Worm (Caenorhabditis elegans) whole organism, L2 larva: ENCODE measurements around the gene immp-1.
"Not testable (repeated sequence)": the region's sequence is repeated elsewhere in the genome, so short reads cannot be mapped to it uniquely, and the experiment has no call there.

Experiments used
- C34F6.9 ChIP-seq: fragments of 150-350 bp; optimal IDR thresholded peaks from 2 replicates; lab custom pipeline; 2014; ENCODE audit warnings: missing biosample characterization, missing genetic modification characterization
- ZK546.5 ChIP-seq: sonication (generic microtip); optimal IDR thresholded peaks from 2 replicates; lab custom pipeline; 2017; ENCODE audit warnings: missing biosample characterization, missing genetic modification characterization
- ama-1 ChIP-seq: fragments of 150-350 bp; optimal IDR thresholded peaks from 2 replicates; lab custom pipeline; 2018; ENCODE audit warnings: inconsistent platforms
- lin-39 ChIP-seq: fragments of 150-350 bp; optimal IDR thresholded peaks from 2 replicates; lab custom pipeline; 2014; ENCODE audit warnings: missing biosample characterization, missing genetic modification reagents, missing genetic modification characterization
- lsy-2 ChIP-seq, 2 experiments: fragments of 150-350 bp in 1 of 2; sonication (generic microtip) in 1 of 2; optimal IDR thresholded peaks; 2 replicates each; lab custom pipeline; 2014 to 2017; ENCODE audit warnings: missing biosample characterization in 2 of 2, missing genetic modification characterization in 2 of 2
- mdl-1 ChIP-seq, 2 experiments: fragments of 150-350 bp in 1 of 2; sonication (generic microtip) in 1 of 2; optimal IDR thresholded peaks; 2 replicates each; lab custom pipeline; 2017; ENCODE audit warnings: missing biosample characterization in 2 of 2, missing genetic modification characterization in 2 of 2
- nhr-12 ChIP-seq: fragments of 150-350 bp; optimal IDR thresholded peaks from 2 replicates; lab custom pipeline; 2014; ENCODE audit warnings: missing biosample characterization, missing genetic modification characterization
- nhr-23 ChIP-seq: fragments of 150-350 bp; optimal IDR thresholded peaks from 2 replicates; lab custom pipeline; 2014; ENCODE audit warnings: missing biosample characterization, missing genetic modification reagents, missing genetic modification characterization
- nhr-77 ChIP-seq: fragments of 150-350 bp; optimal IDR thresholded peaks from 2 replicates; lab custom pipeline; 2014; ENCODE audit warnings: missing biosample characterization, missing genetic modification characterization
- sma-9 ChIP-seq, 2 experiments: fragments of 150-350 bp in 1 of 2; sonication (generic microtip) in 1 of 2; optimal IDR thresholded peaks; 2 replicates each; lab custom pipeline; 2014 to 2016; ENCODE audit warnings: missing genetic modification characterization in 2 of 2, mild to moderate bottlenecking in 1 of 2, missing biosample characterization in 1 of 2, missing compliant biosample characterization in 1 of 2, missing genetic modification reagents in 1 of 2, moderate library complexity in 1 of 2
- unc-62 ChIP-seq: fragments of 150-350 bp; optimal IDR thresholded peaks from 2 replicates; lab custom pipeline; 2014; ENCODE audit warnings: missing biosample characterization, missing genetic modification reagents, missing genetic modification characterization
- ztf-4 ChIP-seq: fragments of 150-350 bp; optimal IDR thresholded peaks from 2 replicates; lab custom pipeline; 2014; ENCODE audit warnings: missing biosample characterization, missing genetic modification characterization

ce11 chrIII:11792295-11793256 is 17.8 kb downstream of the immp-1 start, which contains the start of gene C24H11.2:
- not testable (repeated sequence) for TF ChIP-seq ZK546.5 (tag; lab: Kevin White, UChicago); mdl-1 (tag; optimal IDR thresholded peaks at IDR 0.05; lab: Kevin White, UChicago); nhr-77; lin-39; sma-9 (tag; optimal IDR thresholded peaks at IDR 0.05; lab: Kevin White, UChicago); nhr-23 (tag; lab: Kevin White, UChicago); ama-1 (lab: Kevin White, UChicago); unc-62; nhr-12 (tag; lab: Kevin White, UChicago)
- TF ChIP-seq ztf-4 (tag; lab: Kevin White, UChicago) (peak; percentile 8), sma-9 (GFP tag; optimal IDR thresholded peaks at IDR 0.05; lab: Kevin White, UChicago) (peak; percentile 48), lsy-2 (tag; optimal IDR thresholded peaks at IDR 0.05; lab: Kevin White, UChicago) (peak in 1 of 2 experiments; percentile 31), C34F6.9 (tag; lab: Kevin White, UChicago) (peak; percentile 46)
